Worm (Caenorhabditis elegans): ENCODE data around the gene F52B11.2.

ce11 chrIV:14050442-14050841 lies 32.9 kb upstream of the F52B11.2 start:
- TF ChIP-seq snpc-3.4 (tag; optimal IDR thresholded peaks at IDR 0.05), result no peak
- no peak for TF ChIP-seq sdz-38 (tag; optimal IDR thresholded peaks at IDR 0.05)
- no peak for TF ChIP-seq B0336.3 (GFP tag; IDR thresholded peaks at IDR 0.05)
- TF ChIP-seq T26A5.8 (tag; optimal IDR thresholded peaks at IDR 0.05), result no peak
- TF ChIP-seq pha-4 (tag; optimal IDR thresholded peaks at IDR 0.05), result no peak
- no peak for TF ChIP-seq snpc-4 (GFP tag; optimal IDR thresholded peaks at IDR 0.05)
- TF ChIP-seq snpc-4 (tag; optimal IDR thresholded peaks at IDR 0.05), result no peak
- no peak for TF ChIP-seq unc-62 (GFP tag; optimal IDR thresholded peaks at IDR 0.05)
- TF ChIP-seq nhr-80 (tag; optimal IDR thresholded peaks at IDR 0.05), result peak; percentile 27
- no peak for TF ChIP-seq sea-2 (GFP tag; IDR thresholded peaks at IDR 0.05)
- no peak for TF ChIP-seq zfh-2 (GFP tag; conservative IDR thresholded peaks at IDR 0.05)
- TF ChIP-seq tbp1 (GFP tag; optimal IDR thresholded peaks at IDR 0.05), result no peak
- TF ChIP-seq Y53F4B.3 (GFP tag; IDR thresholded peaks at IDR 0.05), result no peak
- no peak for TF ChIP-seq B0019.2 (GFP tag; conservative IDR thresholded peaks at IDR 0.05)
- no peak for TF ChIP-seq ets-4 (GFP tag; optimal IDR thresholded peaks at IDR 0.05)

Measured in whole organism, young adult.